Fruit fly (Drosophila melanogaster): ENCODE data around the gene Sox100B.

Gene Sox100B

dm6 chr3R:31097221-31097620 lies 32.2 kb downstream of the Sox100B start, which contains the start of gene CG11317:
Gene CG11317 (minus strand): TSS chr3R:31097321.
- no peak for TF ChIP-seq dmrt93B (GFP tag; optimal IDR thresholded peaks at IDR 0.05)
- no peak for TF ChIP-seq CrebA (GFP tag; optimal IDR thresholded peaks at IDR 0.05; ENCODE audit: borderline replicate concordance)
- TF ChIP-seq woc (GFP tag; optimal IDR thresholded peaks at IDR 0.05): no peak
- no peak for TF ChIP-seq brk (GFP tag; optimal IDR thresholded peaks at IDR 0.05)
- TF ChIP-seq CG9705 (GFP tag; optimal IDR thresholded peaks at IDR 0.05): no peak
- TF ChIP-seq pan (optimal IDR thresholded peaks at IDR 0.05): no peak
- no peak for TF ChIP-seq CG32264 (GFP tag; optimal IDR thresholded peaks at IDR 0.05)
- no peak for TF ChIP-seq Sp1 (GFP tag; optimal IDR thresholded peaks at IDR 0.05)
- no peak for TF ChIP-seq usp (GFP tag; optimal IDR thresholded peaks at IDR 0.05)
- no peak for TF ChIP-seq Abd-B (GFP tag; optimal IDR thresholded peaks at IDR 0.05)
- no peak for TF ChIP-seq GATAd (GFP tag; optimal IDR thresholded peaks at IDR 0.05)
- TF ChIP-seq Hnf4 (GFP tag; optimal IDR thresholded peaks at IDR 0.05): no peak
- no peak for TF ChIP-seq psq (GFP tag; optimal IDR thresholded peaks at IDR 0.05)

- TF ChIP-seq dmrt93B (GFP tag; optimal IDR thresholded peaks at IDR 0.05) (no peak), N (GFP tag; optimal IDR thresholded peaks at IDR 0.05) (no peak), foxo (GFP tag; optimal IDR thresholded peaks at IDR 0.05) (no peak), br (GFP tag; optimal IDR thresholded peaks at IDR 0.05) (no peak), Mio (GFP tag; optimal IDR thresholded peaks at IDR 0.05) (no peak), Rel (GFP tag; optimal IDR thresholded peaks at IDR 0.05) (no peak), Rel (tag; optimal IDR thresholded peaks at IDR 0.05) (no peak), CG32264 (GFP tag; optimal IDR thresholded peaks at IDR 0.05) (no peak), Vsx2 (GFP tag; optimal IDR thresholded peaks at IDR 0.05; ENCODE audit: partially characterized antibody) (no peak), Dif (GFP tag; optimal IDR thresholded peaks at IDR 0.05; ENCODE audit: partially characterized antibody) (no peak), dl (GFP tag; optimal IDR thresholded peaks at IDR 0.05; ENCODE audit: insufficient read depth in 1 of 2, partially characterized antibody in 2 of 2) (no peak), CrebA (GFP tag; optimal IDR thresholded peaks at IDR 0.05; ENCODE audit: borderline replicate concordance) (no peak)
Observed at dm6 chr3R:31101069-31101468, 36.0 kb downstream of the Sox100B start, which contains the start of gene CG15553. Gene CG15553 (minus strand): TSS chr3R:31101169.

- TF ChIP-seq CG32264 (GFP tag; optimal IDR thresholded peaks at IDR 0.05): no peak
- TF ChIP-seq Abd-B (GFP tag; optimal IDR thresholded peaks at IDR 0.05): no peak
- TF ChIP-seq Sp1 (GFP tag; optimal IDR thresholded peaks at IDR 0.05): no peak
- TF ChIP-seq pan (optimal IDR thresholded peaks at IDR 0.05): no peak
- TF ChIP-seq Hr83 (GFP tag; optimal IDR thresholded peaks at IDR 0.05; ENCODE audit: poor library complexity, severe bottlenecking): no peak
- TF ChIP-seq h (GFP tag; optimal IDR thresholded peaks at IDR 0.05): peak; percentile 16
Observed at dm6 chr3R:31109126-31109525, 44.1 kb downstream of the Sox100B start, which contains the start of gene Mayo. Gene Mayo (minus strand): TSS chr3R:31109191.

dm6 chr3R:31119854-31120423 lies 54.9 kb downstream of the Sox100B start:
- no peak for TF ChIP-seq tai (GFP tag; optimal IDR thresholded peaks at IDR 0.05)
- no peak for TF ChIP-seq psq (GFP tag; optimal IDR thresholded peaks at IDR 0.05)
- TF ChIP-seq Dfd (GFP tag; optimal IDR thresholded peaks at IDR 0.05): peak; percentile 69
- TF ChIP-seq brk (GFP tag; optimal IDR thresholded peaks at IDR 0.05): no peak
- no peak for TF ChIP-seq Abd-B (GFP tag; optimal IDR thresholded peaks at IDR 0.05)

dm6 chr3R:31123315-31123714 lies 58.3 kb downstream of the Sox100B start, which contains the start of gene Prosalpha3T:
Gene Prosalpha3T (minus strand): TSS chr3R:31123415.
- TF ChIP-seq Sp1 (GFP tag; optimal IDR thresholded peaks at IDR 0.05) (no peak), pan (optimal IDR thresholded peaks at IDR 0.05) (no peak), CrebA (GFP tag; optimal IDR thresholded peaks at IDR 0.05; ENCODE audit: borderline replicate concordance) (no peak), Hnf4 (GFP tag; optimal IDR thresholded peaks at IDR 0.05) (no peak), CG9705 (GFP tag; optimal IDR thresholded peaks at IDR 0.05) (no peak), Dif (GFP tag; optimal IDR thresholded peaks at IDR 0.05; ENCODE audit: partially characterized antibody) (no peak), GATAd (GFP tag; optimal IDR thresholded peaks at IDR 0.05) (no peak), jim (GFP tag; optimal IDR thresholded peaks at IDR 0.05) (no peak), dl (GFP tag; optimal IDR thresholded peaks at IDR 0.05; ENCODE audit: insufficient read depth in 1 of 2, partially characterized antibody in 2 of 2) (no peak), Myc (optimal IDR thresholded peaks at IDR 0.05) (no peak), N (GFP tag; optimal IDR thresholded peaks at IDR 0.05) (no peak), Rel (GFP tag; optimal IDR thresholded peaks at IDR 0.05) (no peak), Rel (tag; optimal IDR thresholded peaks at IDR 0.05) (no peak), brk (GFP tag; optimal IDR thresholded peaks at IDR 0.05) (no peak), psq (GFP tag; optimal IDR thresholded peaks at IDR 0.05) (no peak), sv (GFP tag; optimal IDR thresholded peaks at IDR 0.05) (no peak), Hr78 (GFP tag; optimal IDR thresholded peaks at IDR 0.05) (no peak), Abd-B (GFP tag; optimal IDR thresholded peaks at IDR 0.05) (no peak), OdsH (GFP tag; optimal IDR thresholded peaks at IDR 0.05) (no peak)
